Worm (Caenorhabditis elegans) whole organism, L2 larva: ENCODE data around the gene sahd-1.

Source experiments
- C34F6.9 ChIP-seq: fragments of 150-350 bp; optimal IDR thresholded peaks from 2 replicates; lab custom pipeline; 2014; ENCODE audit warnings: missing biosample characterization, missing genetic modification characterization
- F13H6.1 ChIP-seq: sonication (generic microtip); optimal IDR thresholded peaks from 2 replicates; lab custom pipeline; 2016; ENCODE audit warnings: missing genetic modification characterization, missing compliant biosample characterization
- R02D3.7 ChIP-seq: fragments of 150-350 bp; optimal IDR thresholded peaks from 2 replicates; lab custom pipeline; 2014; ENCODE audit warnings: missing biosample characterization, missing genetic modification characterization
- Y55F3AM.14 ChIP-seq: fragments of 200-800 bp; sonication (Bioruptor generic); optimal IDR thresholded peaks from 2 replicates; lab custom pipeline; 2018; ENCODE audit warnings: mild to moderate bottlenecking, missing genetic modification characterization, missing compliant biosample characterization
- ZK546.5 ChIP-seq: sonication (generic microtip); optimal IDR thresholded peaks from 2 replicates; lab custom pipeline; 2017; ENCODE audit warnings: missing biosample characterization, missing genetic modification characterization
- alr-1 ChIP-seq: fragments of 150-350 bp; optimal IDR thresholded peaks from 2 replicates; lab custom pipeline; 2014; ENCODE audit warnings: missing biosample characterization, missing genetic modification characterization
- aly-2 ChIP-seq: fragments of 150-350 bp; optimal IDR thresholded peaks from 2 replicates; lab custom pipeline; 2014; ENCODE audit warnings: missing biosample characterization, missing genetic modification characterization
- ama-1 ChIP-seq: fragments of 150-350 bp; optimal IDR thresholded peaks from 2 replicates; lab custom pipeline; 2018; ENCODE audit warnings: inconsistent platforms
- blmp-1 ChIP-seq: sonication (generic microtip); optimal IDR thresholded peaks from 2 replicates; lab custom pipeline; 2017; ENCODE audit warnings: missing genetic modification characterization, mild to moderate bottlenecking, missing compliant biosample characterization, antibody characterized with exemption, moderate library complexity; ENCODE audit not compliant: insufficient read depth
- ceh-16 ChIP-seq: fragments of 150-350 bp; optimal IDR thresholded peaks from 2 replicates; lab custom pipeline; 2014; ENCODE audit warnings: missing biosample characterization, missing genetic modification characterization
- ceh-82 ChIP-seq: fragments of 150-350 bp; optimal IDR thresholded peaks from 2 replicates; lab custom pipeline; 2014; ENCODE audit warnings: missing biosample characterization, missing genetic modification characterization
- crh-2 ChIP-seq: sonication (generic microtip); optimal IDR thresholded peaks from 2 replicates; lab custom pipeline; 2017; ENCODE audit warnings: missing biosample characterization, missing genetic modification characterization
- dmd-4 ChIP-seq: sonication (generic microtip); optimal IDR thresholded peaks from 2 replicates; lab custom pipeline; 2017; ENCODE audit warnings: missing biosample characterization, missing genetic modification characterization
- egl-27 ChIP-seq: sonication (generic microtip); optimal IDR thresholded peaks from 3 replicates; lab custom pipeline; 2017; ENCODE audit warnings: missing biosample characterization, missing genetic modification reagents, missing genetic modification characterization
- elt-1 ChIP-seq: fragments of 150-350 bp; optimal IDR thresholded peaks from 2 replicates; lab custom pipeline; 2014; ENCODE audit warnings: missing biosample characterization, missing genetic modification characterization
- elt-3 ChIP-seq: sonication (generic microtip); optimal IDR thresholded peaks from 2 replicates; lab custom pipeline; 2017; ENCODE audit warnings: missing biosample characterization, missing genetic modification characterization
- fos-1 ChIP-seq: fragments of 150-350 bp; optimal IDR thresholded peaks from 2 replicates; lab custom pipeline; 2014; ENCODE audit warnings: missing biosample characterization, missing genetic modification characterization
- gmeb-1 ChIP-seq: fragments of 150-350 bp; optimal IDR thresholded peaks from 2 replicates; lab custom pipeline; 2014; ENCODE audit warnings: missing biosample characterization, missing genetic modification characterization
- lin-11 ChIP-seq: fragments of 150-350 bp; sonication (generic microtip); optimal IDR thresholded peaks from 2 replicates; lab custom pipeline; 2014; ENCODE audit warnings: missing biosample characterization, missing genetic modification characterization, inconsistent platforms, mixed read lengths
- lin-13 ChIP-seq: fragments of 150-350 bp; optimal IDR thresholded peaks from 2 replicates; lab custom pipeline; 2014; ENCODE audit warnings: missing biosample characterization, missing genetic modification reagents, missing genetic modification characterization
- lin-39 ChIP-seq: fragments of 150-350 bp; optimal IDR thresholded peaks from 2 replicates; lab custom pipeline; 2014; ENCODE audit warnings: missing biosample characterization, missing genetic modification reagents, missing genetic modification characterization
- lsy-2 ChIP-seq, 2 experiments: fragments of 150-350 bp in 1 of 2; sonication (generic microtip) in 1 of 2; optimal IDR thresholded peaks; 2 replicates each; lab custom pipeline; 2014 to 2017; ENCODE audit warnings: missing biosample characterization in 2 of 2, missing genetic modification characterization in 2 of 2
- mab-5 ChIP-seq: fragments of 150-350 bp; optimal IDR thresholded peaks from 2 replicates; lab custom pipeline; 2014; ENCODE audit warnings: missing biosample characterization, missing genetic modification characterization
- mbf-1 ChIP-seq: sonication (generic microtip); optimal IDR thresholded peaks from 2 replicates; lab custom pipeline; 2017; ENCODE audit warnings: missing biosample characterization, missing genetic modification characterization
- mdl-1 ChIP-seq, 2 experiments: fragments of 150-350 bp in 1 of 2; sonication (generic microtip) in 1 of 2; optimal IDR thresholded peaks; 2 replicates each; lab custom pipeline; 2017; ENCODE audit warnings: missing biosample characterization in 2 of 2, missing genetic modification characterization in 2 of 2
- nhr-10 ChIP-seq: sonication (generic microtip); optimal IDR thresholded peaks from 2 replicates; lab custom pipeline; 2017; ENCODE audit warnings: missing biosample characterization, missing genetic modification characterization
- nhr-11 ChIP-seq: fragments of 150-350 bp; optimal IDR thresholded peaks from 2 replicates; lab custom pipeline; 2014; ENCODE audit warnings: missing biosample characterization, missing genetic modification characterization
- nhr-12 ChIP-seq: fragments of 150-350 bp; optimal IDR thresholded peaks from 2 replicates; lab custom pipeline; 2014; ENCODE audit warnings: missing biosample characterization, missing genetic modification characterization
- nhr-129 ChIP-seq: fragments of 150-350 bp; optimal IDR thresholded peaks from 2 replicates; lab custom pipeline; 2014; ENCODE audit warnings: missing biosample characterization, missing genetic modification characterization
- nhr-21 ChIP-seq: fragments of 150-350 bp; optimal IDR thresholded peaks from 2 replicates; lab custom pipeline; 2014; ENCODE audit warnings: missing biosample characterization, missing genetic modification characterization
- nhr-23 ChIP-seq: fragments of 150-350 bp; optimal IDR thresholded peaks from 2 replicates; lab custom pipeline; 2014; ENCODE audit warnings: missing biosample characterization, missing genetic modification reagents, missing genetic modification characterization
- nhr-237 ChIP-seq: fragments of 150-350 bp; optimal IDR thresholded peaks from 2 replicates; lab custom pipeline; 2014; ENCODE audit warnings: missing biosample characterization, missing genetic modification characterization
- nhr-25 ChIP-seq: fragments of 150-350 bp; sonication (generic microtip); optimal IDR thresholded peaks from 3 replicates; lab custom pipeline; 2014; ENCODE audit warnings: missing biosample characterization, missing genetic modification characterization
- nhr-6 ChIP-seq: fragments of 150-350 bp; optimal IDR thresholded peaks from 2 replicates; lab custom pipeline; 2014; ENCODE audit warnings: missing biosample characterization, missing genetic modification characterization
- nhr-77 ChIP-seq: fragments of 150-350 bp; optimal IDR thresholded peaks from 2 replicates; lab custom pipeline; 2014; ENCODE audit warnings: missing biosample characterization, missing genetic modification characterization
- peb-1 ChIP-seq: fragments of 150-350 bp; optimal IDR thresholded peaks from 2 replicates; lab custom pipeline; 2014; ENCODE audit warnings: missing biosample characterization, missing genetic modification characterization
- sem-4 ChIP-seq: fragments of 150-350 bp; optimal IDR thresholded peaks from 2 replicates; lab custom pipeline; 2014; ENCODE audit warnings: missing biosample characterization, missing genetic modification reagents, missing genetic modification characterization
- skn-1 ChIP-seq: sonication (generic microtip); optimal IDR thresholded peaks from 2 replicates; lab custom pipeline; 2017; ENCODE audit warnings: missing biosample characterization, missing genetic modification characterization
- sma-3 ChIP-seq: sonication (generic microtip); optimal IDR thresholded peaks from 2 replicates; lab custom pipeline; 2016; ENCODE audit warnings: missing genetic modification reagents, missing genetic modification characterization, missing compliant biosample characterization
- sma-9 ChIP-seq, 2 experiments: fragments of 150-350 bp in 1 of 2; sonication (generic microtip) in 1 of 2; optimal IDR thresholded peaks; 2 replicates each; lab custom pipeline; 2014 to 2016; ENCODE audit warnings: missing genetic modification characterization in 2 of 2, mild to moderate bottlenecking in 1 of 2, missing biosample characterization in 1 of 2, missing compliant biosample characterization in 1 of 2, missing genetic modification reagents in 1 of 2, moderate library complexity in 1 of 2
- snpc-4 ChIP-seq: fragments of 150-350 bp; optimal IDR thresholded peaks from 2 replicates; lab custom pipeline; 2014; ENCODE audit warnings: missing biosample characterization, missing genetic modification characterization
- unc-39 ChIP-seq: fragments of 150-350 bp; optimal IDR thresholded peaks from 2 replicates; lab custom pipeline; 2014; ENCODE audit warnings: missing biosample characterization, missing genetic modification characterization
- unc-55 ChIP-seq: fragments of 150-350 bp; sonication (generic microtip); optimal IDR thresholded peaks from 3 replicates; lab custom pipeline; 2014; ENCODE audit warnings: missing biosample characterization, missing genetic modification reagents, missing genetic modification characterization
- unc-62 ChIP-seq: fragments of 150-350 bp; optimal IDR thresholded peaks from 2 replicates; lab custom pipeline; 2014; ENCODE audit warnings: missing biosample characterization, missing genetic modification reagents, missing genetic modification characterization
- zag-1 ChIP-seq: fragments of 150-350 bp; optimal IDR thresholded peaks from 2 replicates; lab custom pipeline; 2014; ENCODE audit warnings: missing biosample characterization, missing genetic modification characterization
- ztf-1 ChIP-seq: fragments of 200-800 bp; sonication (Bioruptor generic); conservative IDR thresholded peaks from 2 replicates; pipeline ENCODE4 v1.3.6; 2022; ENCODE audit warnings: missing genetic modification characterization, missing compliant biosample characterization
- ztf-11 ChIP-seq: sonication (generic microtip); optimal IDR thresholded peaks from 2 replicates; lab custom pipeline; 2017; ENCODE audit warnings: missing biosample characterization, missing genetic modification characterization
- ztf-4 ChIP-seq: fragments of 150-350 bp; optimal IDR thresholded peaks from 2 replicates; lab custom pipeline; 2014; ENCODE audit warnings: missing biosample characterization, missing genetic modification characterization

The sahd-1 gene

ce11 chrII:5547442-5547894 is 32.7 kb upstream of the sahd-1 start, which contains the start of gene acdh-2:
Gene acdh-2 (minus strand): TSS chrII:5547492.
- TF ChIP-seq sem-4: no peak
- TF ChIP-seq elt-3: no peak
- TF ChIP-seq C34F6.9: no peak
- TF ChIP-seq sma-3: no peak
- no peak for TF ChIP-seq lin-11 (tag; lab: Kevin White, UChicago)
- TF ChIP-seq aly-2 (tag; lab: Kevin White, UChicago): no peak

- no peak for TF ChIP-seq unc-55 (GFP tag; lab: Kevin White, UChicago)
- no peak for TF ChIP-seq dmd-4 (tag; lab: Kevin White, UChicago)
- TF ChIP-seq sma-9 (GFP tag; optimal IDR thresholded peaks at IDR 0.05; lab: Kevin White, UChicago): no peak
- no peak for TF ChIP-seq sma-9 (tag; optimal IDR thresholded peaks at IDR 0.05; lab: Kevin White, UChicago)
- no peak for TF ChIP-seq unc-62 (GFP tag; lab: Kevin White, UChicago)
- TF ChIP-seq mab-5: no peak
- no peak for TF ChIP-seq F13H6.1 (tag; lab: Kevin White, UChicago)
- TF ChIP-seq lsy-2 (tag; optimal IDR thresholded peaks at IDR 0.05; lab: Kevin White, UChicago): no peak
- TF ChIP-seq ceh-16 (tag; lab: Kevin White, UChicago): no peak
These were observed 30.0 kb upstream of the sahd-1 start, which contains the start of gene ins-13 for ce11 chrII:5544764-5545163. Gene ins-13 (minus strand): TSS chrII:5544864.

- TF ChIP-seq lin-13 (GFP tag; lab: Kevin White, UChicago): peak; percentile 27
- TF ChIP-seq ceh-82 (tag; lab: Kevin White, UChicago): no peak
- TF ChIP-seq nhr-12: no peak
- peak; percentile 66 for TF ChIP-seq sma-3
- peak; percentile 6 for TF ChIP-seq nhr-77 (tag; lab: Kevin White, UChicago)
- no peak for TF ChIP-seq ztf-11 (tag; lab: Kevin White, UChicago)
- peak; percentile 93 for TF ChIP-seq ama-1 (lab: Kevin White, UChicago)
- TF ChIP-seq nhr-25 (tag; lab: Kevin White, UChicago): no peak
- TF ChIP-seq nhr-129: peak; percentile 89
- TF ChIP-seq lin-11 (tag; lab: Kevin White, UChicago): no peak
- no peak for TF ChIP-seq nhr-23 (tag; lab: Kevin White, UChicago)
- peak; percentile 15 for TF ChIP-seq nhr-10 (tag; lab: Kevin White, UChicago)
- TF ChIP-seq mab-5: no peak
- no peak for TF ChIP-seq skn-1 (tag; lab: Kevin White, UChicago)
- TF ChIP-seq nhr-6: peak; percentile 16
- TF ChIP-seq elt-1 (tag; lab: Kevin White, UChicago): no peak
- TF ChIP-seq unc-39: no peak
- TF ChIP-seq snpc-4 (tag; lab: Kevin White, UChicago): peak; percentile 98
- TF ChIP-seq nhr-237 (tag; lab: Kevin White, UChicago): no peak
- TF ChIP-seq unc-62 (GFP tag; lab: Kevin White, UChicago): no peak
- TF ChIP-seq alr-1: no peak
- peak; percentile 11 for TF ChIP-seq fos-1 (tag; lab: Kevin White, UChicago)
- no peak for TF ChIP-seq ceh-16 (tag; lab: Kevin White, UChicago)
- TF ChIP-seq Y55F3AM.14 (GFP tag; lab: Kevin White, UChicago): no peak
- peak in 1 of 2 experiments; percentile 73 for TF ChIP-seq lsy-2 (tag; optimal IDR thresholded peaks at IDR 0.05; lab: Kevin White, UChicago)
- peak; percentile 60 for TF ChIP-seq crh-2
- TF ChIP-seq nhr-21: peak; percentile 85
- TF ChIP-seq aly-2 (tag; lab: Kevin White, UChicago): no peak
- no peak for TF ChIP-seq F13H6.1 (tag; lab: Kevin White, UChicago)
- TF ChIP-seq sem-4: no peak
- TF ChIP-seq sma-9 (GFP tag; optimal IDR thresholded peaks at IDR 0.05; lab: Kevin White, UChicago): peak; percentile 76
- TF ChIP-seq sma-9 (tag; optimal IDR thresholded peaks at IDR 0.05; lab: Kevin White, UChicago): no peak
- no peak for TF ChIP-seq mbf-1 (tag; lab: Kevin White, UChicago)
- TF ChIP-seq elt-3: no peak
- TF ChIP-seq egl-27 (tag; lab: Kevin White, UChicago): no peak
- TF ChIP-seq unc-55 (GFP tag; lab: Kevin White, UChicago): no peak
- TF ChIP-seq C34F6.9: no peak
- no peak for TF ChIP-seq mdl-1 (tag; optimal IDR thresholded peaks at IDR 0.05; lab: Kevin White, UChicago)
- no peak for TF ChIP-seq ztf-4
- TF ChIP-seq dmd-4 (tag; lab: Kevin White, UChicago): no peak
- TF ChIP-seq peb-1: no peak
- no peak for TF ChIP-seq lin-39 (tag; lab: Kevin White, UChicago)
- no peak for TF ChIP-seq zag-1 (tag; lab: Kevin White, UChicago)
- TF ChIP-seq blmp-1 (tag; lab: Kevin White, UChicago): no peak
- no peak for TF ChIP-seq R02D3.7 (tag; lab: Kevin White, UChicago)
- no peak for TF ChIP-seq ZK546.5
- TF ChIP-seq nhr-11 (tag; lab: Kevin White, UChicago): no peak
- peak; percentile 66 for TF ChIP-seq gmeb-1 (tag; lab: Kevin White, UChicago)
- TF ChIP-seq ztf-1 (GFP tag; lab: Robert Waterston, UW): no peak
These were observed 29.4 kb upstream of the sahd-1 start for ce11 chrII:5544145-5544515.
